Worm (Caenorhabditis elegans) whole organism, L4/young adult: Measurements from ENCODE around the gene srp-6.

Experiments
- W03F9.2 ChIP-seq: fragments of 150-350 bp; optimal IDR thresholded peaks from 2 replicates; lab custom pipeline; 2014; ENCODE audit warnings: missing biosample characterization, missing genetic modification characterization
- dao-5 ChIP-seq: sonication (generic microtip); optimal IDR thresholded peaks from 2 replicates; lab custom pipeline; 2016; ENCODE audit warnings: missing genotype, missing genetic modification characterization, moderate library complexity, missing compliant biosample characterization
- him-1 ChIP-seq: sonication (generic microtip); optimal IDR thresholded peaks from 2 replicates; lab custom pipeline; 2016; ENCODE audit warnings: missing genotype, missing genetic modification reagents, missing genetic modification characterization, missing compliant biosample characterization

DNA sequence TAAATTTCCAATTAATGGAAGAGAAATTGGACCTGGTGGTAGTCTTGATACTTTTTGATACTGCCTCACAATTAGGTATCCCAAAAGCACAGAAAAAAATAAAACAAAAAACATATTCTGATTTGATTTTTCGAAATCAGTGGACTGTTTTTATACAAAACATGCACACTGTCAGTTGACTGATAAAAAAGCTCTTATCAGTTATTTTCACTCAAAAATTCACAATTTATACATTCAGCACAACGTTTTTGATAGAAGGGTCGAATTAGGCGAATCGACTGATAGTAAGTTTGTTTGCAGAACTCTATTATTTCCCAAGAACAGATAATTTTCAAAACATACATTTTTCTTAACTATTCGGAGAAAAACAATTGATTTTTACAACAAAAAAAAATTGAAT, 21.8 kb downstream of the srp-6 start, which contains the start of gene cyp-35A2:
- TF ChIP-seq W03F9.2 (tag; lab: Kevin White, UChicago): no peak
- TF ChIP-seq dao-5 (tag; lab: Kevin White, UChicago): no peak
- no peak for TF ChIP-seq him-1 (tag; lab: Kevin White, UChicago)
